Worm (Caenorhabditis elegans): ENCODE results near the gene gtf-2H3.

gtf-2H3 gene

DNA sequence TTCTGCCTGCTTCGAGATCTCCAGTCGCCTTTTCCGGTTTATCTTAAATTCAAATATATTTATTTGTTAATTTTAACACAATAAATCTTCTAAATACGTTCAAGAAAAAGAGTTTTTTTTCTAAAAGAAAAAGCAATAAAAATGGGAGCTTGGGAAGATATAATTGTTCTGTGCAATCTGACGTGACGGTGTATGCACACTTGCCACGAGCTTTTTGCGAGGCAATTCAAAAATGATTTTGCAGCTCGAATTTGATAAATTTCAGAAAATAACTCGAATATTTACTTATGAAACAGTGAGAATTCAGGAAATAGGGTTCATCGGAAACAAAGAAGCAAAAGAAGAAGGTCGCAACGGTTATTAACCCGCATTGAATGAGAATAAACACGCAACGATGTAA is 26.9 kb downstream of the gtf-2H3 start:
- TF ChIP-seq nhr-47 (tag; optimal IDR thresholded peaks at IDR 0.05) (peak; percentile 13), rnt-1 (tag; optimal IDR thresholded peaks at IDR 0.05) (peak; percentile 51), vab-15 (tag; optimal IDR thresholded peaks at IDR 0.05) (no peak), tbx-2 (tag; optimal IDR thresholded peaks at IDR 0.05) (peak; percentile 1), lsy-2 (tag; optimal IDR thresholded peaks at IDR 0.05) (peak in 1 of 2 experiments; percentile 55), F16B12.6 (tag; optimal IDR thresholded peaks at IDR 0.05) (peak; percentile 79), snu-23 (GFP tag; optimal IDR thresholded peaks at IDR 0.05) (peak; percentile 21), dsc-1 (tag; optimal IDR thresholded peaks at IDR 0.05) (peak; percentile 22), mdl-1 (tag; optimal IDR thresholded peaks at IDR 0.05) (peak in 1 of 2 experiments; percentile 30), efl-3 (GFP tag; optimal IDR thresholded peaks at IDR 0.05) (no peak), ama-1 (optimal IDR thresholded peaks at IDR 0.05) (no peak), lin-15B (tag; optimal IDR thresholded peaks at IDR 0.05) (peak; percentile 0), nhr-71 (tag; optimal IDR thresholded peaks at IDR 0.05) (peak; percentile 21), lin-35 (GFP tag; optimal IDR thresholded peaks at IDR 0.05) (peak; percentile 88 to 94), efl-1 (optimal IDR thresholded peaks at IDR 0.05) (peak; percentile 45 to 93), efl-1 (GFP tag; optimal IDR thresholded peaks at IDR 0.05 in 1 of 2) (peak; percentile 90 to 99), C04F5.9 (tag; optimal IDR thresholded peaks at IDR 0.05) (no peak), xbp-1 (tag; optimal IDR thresholded peaks at IDR 0.05) (no peak), dpl-1 (GFP tag; optimal IDR thresholded peaks at IDR 0.05) (peak; percentile 84 to 92 (median 88)), nhr-76 (tag; optimal IDR thresholded peaks at IDR 0.05) (no peak), mef-2 (tag; optimal IDR thresholded peaks at IDR 0.05) (no peak)

ce11 chrIII:10090685-10091084 is 29.3 kb downstream of the gtf-2H3 start, which contains the start of gene gtf-2H2C:
Gene gtf-2H2C, minus strand, starts transcription at chrIII:10090785.
- TF ChIP-seq unc-98 (GFP tag; IDR thresholded peaks at IDR 0.05) (no peak), nhr-85 (tag) (peak; percentile 4)

DNA sequence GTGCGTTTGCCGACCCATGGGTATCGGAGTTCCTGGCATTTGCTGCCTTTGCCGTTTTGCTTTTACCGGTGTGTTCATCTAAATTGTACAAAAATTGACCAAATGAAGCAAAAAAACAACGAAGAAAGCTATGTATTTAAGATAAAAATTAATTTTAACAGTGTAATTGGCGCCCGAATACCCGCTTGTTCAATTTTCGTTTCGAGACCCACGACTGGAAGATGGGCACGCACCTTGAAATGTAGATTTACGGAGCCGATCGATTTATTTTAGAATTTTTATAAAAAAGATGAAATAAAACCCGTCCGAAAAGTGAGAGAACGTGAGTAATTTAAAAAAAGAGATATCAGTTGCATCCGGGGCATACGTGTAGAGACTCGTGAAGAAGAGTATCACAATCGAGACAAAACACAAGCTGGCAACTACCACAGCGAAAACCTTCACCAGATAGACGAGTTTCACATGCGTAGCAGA is 31.4 kb downstream of the gtf-2H3 start, which contains the start of gene hal-2:
TSS of gene hal-2 (minus strand) at position 424 of the 474 bp plus-strand sequence.
- no peak for TF ChIP-seq tbx-2 (tag; optimal IDR thresholded peaks at IDR 0.05)
- TF ChIP-seq pqm-1 (tag; optimal IDR thresholded peaks at IDR 0.05), result no peak
- TF ChIP-seq nhr-85 (tag), result no peak
- TF ChIP-seq hlh-17 (GFP tag; optimal IDR thresholded peaks at IDR 0.05; ENCODE audit: borderline replicate concordance), result no peak
- TF ChIP-seq mab-9 (GFP tag; IDR thresholded peaks at IDR 0.05), result no peak
- no peak for TF ChIP-seq C34B4.2 (tag; optimal IDR thresholded peaks at IDR 0.05)
- no peak for TF ChIP-seq snpc-4 (tag; optimal IDR thresholded peaks at IDR 0.05)
- TF ChIP-seq ceh-63 (GFP tag; optimal IDR thresholded peaks at IDR 0.05), result no peak
- no peak for TF ChIP-seq lir-3 (tag; optimal IDR thresholded peaks at IDR 0.05; ENCODE audit: poor library complexity)
- TF ChIP-seq dpl-1 (GFP tag; optimal IDR thresholded peaks at IDR 0.05), result no peak
- TF ChIP-seq ceh-90 (tag; optimal IDR thresholded peaks at IDR 0.05), result no peak
- no peak for TF ChIP-seq nhr-76 (tag; optimal IDR thresholded peaks at IDR 0.05)

- TF ChIP-seq unc-98 (GFP tag; IDR thresholded peaks at IDR 0.05) (no peak), ztf-4 (tag; optimal IDR thresholded peaks at IDR 0.05) (no peak), snu-23 (GFP tag; optimal IDR thresholded peaks at IDR 0.05) (no peak), xbp-1 (tag; optimal IDR thresholded peaks at IDR 0.05) (no peak), F16B12.6 (tag; optimal IDR thresholded peaks at IDR 0.05) (no peak), nhr-19 (GFP tag; conservative IDR thresholded peaks at IDR 0.05) (no peak), nhr-11 (tag; optimal IDR thresholded peaks at IDR 0.05) (no peak), Y116A8C.19 (tag; optimal IDR thresholded peaks at IDR 0.05; ENCODE audit: borderline replicate concordance) (no peak), mab-9 (GFP tag; IDR thresholded peaks at IDR 0.05) (no peak), nhr-77 (tag; optimal IDR thresholded peaks at IDR 0.05) (no peak), zag-1 (tag; optimal IDR thresholded peaks at IDR 0.05) (no peak), dsc-1 (tag; optimal IDR thresholded peaks at IDR 0.05) (no peak), alr-1 (tag; optimal IDR thresholded peaks at IDR 0.05; ENCODE audit: borderline replicate concordance) (no peak), ceh-88 (GFP tag; IDR thresholded peaks at IDR 0.05) (no peak), ztf-11 (tag; optimal IDR thresholded peaks at IDR 0.05) (no peak), jun-1 (tag; optimal IDR thresholded peaks at IDR 0.05) (no peak)
These were observed 34.0 kb downstream of the gtf-2H3 start, which contains the start of gene T16H12.2 for ce11 chrIII:10085983-10086382. Gene T16H12.2, plus strand, starts transcription at chrIII:10086283.

Data from whole organism, L1 larva.